Fruit fly (Drosophila melanogaster) whole organism: Measurements from ENCODE around the gene Eig71Ei.

ENCODE experiments used
- CG8478 ChIP-seq: fragments of >200 bp; optimal IDR thresholded peaks from 2 replicates; lab custom pipeline; 2018; ENCODE audit warnings: inconsistent platforms
- Dll ChIP-seq: fragments of >200 bp; optimal IDR thresholded peaks from 2 replicates; lab custom pipeline; 2017
- EcR ChIP-seq, 2 experiments: fragments of >200 bp; optimal IDR thresholded peaks; 2 replicates each; lab custom pipeline; 2017; ENCODE audit warnings: missing biosample characterization in 2 of 2, missing genetic modification characterization in 2 of 2, missing genetic modification reagents in 2 of 2
- pan ChIP-seq: fragments of >200 bp; optimal IDR thresholded peaks from 2 replicates; lab custom pipeline; 2017
- psq ChIP-seq: fragments of >200 bp; optimal IDR thresholded peaks from 2 replicates; lab custom pipeline; 2017

- TF ChIP-seq Dll (lab: Kevin White, UChicago) (no peak), CG8478 (no peak), EcR (GFP tag; optimal IDR thresholded peaks at IDR 0.05; lab: Kevin White, UChicago) (no peak), psq (lab: Kevin White, UChicago) (no peak), pan (lab: Kevin White, UChicago) (no peak)
Measured at dm6 chr3L:15631067-15631466, 28.4 kb upstream of the Eig71Ei start.
